Fruit fly (Drosophila melanogaster): ENCODE results near the gene RpL9.

DNA sequence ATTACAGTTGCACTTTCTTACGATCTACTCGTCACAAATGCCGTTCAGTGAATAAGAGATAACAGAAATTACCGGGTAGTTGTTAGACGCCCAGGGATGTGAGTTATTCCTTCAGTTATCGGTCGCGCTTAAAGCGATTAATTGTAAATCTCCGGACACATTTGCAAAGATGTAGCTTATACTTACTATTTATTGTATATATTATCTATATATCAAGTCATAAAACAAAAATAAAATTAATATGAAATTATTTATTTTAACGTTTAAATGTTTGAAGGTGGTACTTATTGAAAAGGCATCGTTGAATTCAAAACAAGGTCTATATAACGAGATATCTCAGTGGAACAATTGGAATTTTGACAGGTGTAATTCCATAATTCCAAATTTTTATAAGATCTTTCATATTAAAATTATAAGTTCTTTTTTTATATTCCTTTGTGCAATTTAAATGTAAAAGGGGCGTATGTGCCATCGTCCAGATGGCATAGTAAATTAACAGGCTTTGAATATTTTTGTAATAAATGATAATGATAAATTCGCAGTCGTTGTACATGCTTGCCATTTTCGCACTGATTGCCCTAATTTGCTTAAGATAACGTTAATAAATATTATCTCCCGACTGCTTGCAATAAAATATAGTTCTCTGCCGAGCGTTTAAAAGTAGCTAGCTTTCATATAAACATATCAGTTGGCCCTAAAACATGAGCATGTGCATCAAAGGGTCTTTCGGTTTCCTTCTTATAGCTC, 2.4 kb downstream of the RpL9 start, which contains the start of the genes aub and lectin-33A:
- TF ChIP-seq net (GFP tag; optimal IDR thresholded peaks at IDR 0.05) = no peak
- TF ChIP-seq CG34406 (GFP tag; optimal IDR thresholded peaks at IDR 0.05) = no peak
- TF ChIP-seq svp (GFP tag) = no peak
- TF ChIP-seq CG4318 (GFP tag; optimal IDR thresholded peaks at IDR 0.05) = no peak
- TF ChIP-seq cyc (GFP tag; optimal IDR thresholded peaks at IDR 0.05) = no peak
- TF ChIP-seq Eip75B (GFP tag; optimal IDR thresholded peaks at IDR 0.05) = no peak
- no peak for TF ChIP-seq CG3919 (GFP tag; optimal IDR thresholded peaks at IDR 0.05)
